Worm (Caenorhabditis elegans) whole organism, early embryonic: ENCODE measurements around the gene sri-7.

Source experiments
- aly-1 ChIP-seq: sonication (generic microtip); optimal IDR thresholded peaks from 2 replicates; lab custom pipeline; 2016; ENCODE audit warnings: missing genetic modification characterization, missing compliant biosample characterization
- ama-1 ChIP-seq: fragments of 150-350 bp; optimal IDR thresholded peaks from 2 replicates; lab custom pipeline; 2014
- ets-7 ChIP-seq: sonication (generic microtip); optimal IDR thresholded peaks from 2 replicates; lab custom pipeline; 2016; ENCODE audit warnings: missing genotype, missing genetic modification characterization, missing compliant biosample characterization
- hmg-4 ChIP-seq: fragments of 200-800 bp; sonication (Bioruptor generic); optimal IDR thresholded peaks from 2 replicates; lab custom pipeline; 2018; ENCODE audit warnings: mild to moderate bottlenecking, missing genetic modification characterization, missing compliant biosample characterization
- hnd-1 ChIP-seq: sonication (generic microtip); optimal IDR thresholded peaks from 2 replicates; lab custom pipeline; 2016; ENCODE audit warnings: missing genetic modification characterization, missing compliant biosample characterization
- scrt-1 ChIP-seq: fragments of 200-800 bp; sonication (Bioruptor generic); IDR thresholded peaks from 2 replicates; pipeline ENCODE4 v1.3.6; 2022; ENCODE audit warnings: missing genetic modification characterization, missing compliant biosample characterization
- sea-1 ChIP-seq: fragments of 200-800 bp; sonication (Bioruptor generic); conservative IDR thresholded peaks from 2 replicates; pipeline ENCODE4 v1.3.6; 2022; ENCODE audit warnings: missing genetic modification characterization, missing compliant biosample characterization
- tbx-37 ChIP-seq: fragments of 200-800 bp; sonication (Bioruptor generic); conservative IDR thresholded peaks from 2 replicates; pipeline ENCODE4 v1.3.6; 2022; ENCODE audit warnings: missing genetic modification reagents, missing genetic modification characterization, missing compliant biosample characterization
- tra-4 ChIP-seq: sonication (generic microtip); optimal IDR thresholded peaks from 2 replicates; lab custom pipeline; 2017; ENCODE audit warnings: missing genetic modification characterization, missing compliant biosample characterization

DNA sequence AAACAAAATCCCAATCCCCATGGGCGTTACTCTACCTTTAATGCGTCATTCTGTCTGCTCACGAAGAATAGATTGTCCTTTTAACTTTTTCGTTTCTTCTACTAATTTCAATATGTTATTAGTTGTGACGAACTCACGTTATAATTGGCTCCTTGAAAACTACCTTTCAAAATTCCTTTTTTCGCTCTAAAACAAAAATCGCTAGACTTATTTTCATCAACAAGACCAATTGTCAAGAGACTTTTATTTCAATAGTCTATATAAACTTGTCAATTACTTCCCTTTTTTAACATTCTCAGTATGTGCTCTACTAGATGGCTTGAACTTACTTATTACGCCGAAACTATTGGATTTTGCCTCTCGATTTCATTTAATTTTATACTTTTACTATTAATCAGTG, 15.4 kb upstream of the sri-7 start, which contains the start of gene str-102:
- TF ChIP-seq hmg-4 (GFP tag; lab: Kevin White, UChicago) (no peak), ama-1 (lab: Kevin White, UChicago) (no peak), scrt-1 (GFP tag; lab: Robert Waterston, UW) (no peak), tbx-37 (no peak), hnd-1 (tag; lab: Kevin White, UChicago) (no peak), tra-4 (tag; lab: Kevin White, UChicago) (no peak), aly-1 (tag; lab: Kevin White, UChicago) (no peak), ets-7 (tag; lab: Kevin White, UChicago) (no peak), sea-1 (no peak)
